Worm (Caenorhabditis elegans) whole organism, mixed stage, embryonic: Measurements from ENCODE around the gene pri-1.

ENCODE experiments used
- ces-1 ChIP-seq: fragments of 150-350 bp; optimal IDR thresholded peaks from 2 replicates; lab custom pipeline; 2014; ENCODE audit warnings: missing biosample characterization, missing genetic modification reagents, missing genetic modification characterization
- drap-1 ChIP-seq: fragments of 200-800 bp; sonication (Bioruptor generic); optimal IDR thresholded peaks from 3 replicates; lab custom pipeline; 2018; ENCODE audit warnings: mild to moderate bottlenecking, missing genetic modification characterization, missing compliant biosample characterization
- elt-1 ChIP-seq: sonication (generic microtip); optimal IDR thresholded peaks from 2 replicates; lab custom pipeline; 2017; ENCODE audit warnings: missing genetic modification characterization, mild to moderate bottlenecking, missing compliant biosample characterization, antibody characterized with exemption, moderate library complexity, borderline replicate concordance; ENCODE audit not compliant: insufficient read depth
- elt-3 ChIP-seq: fragments of 150-350 bp; optimal IDR thresholded peaks from 2 replicates; lab custom pipeline; 2014; ENCODE audit warnings: missing biosample characterization, missing genetic modification characterization
- flh-1 ChIP-seq: fragments of 200-800 bp; sonication (Bioruptor generic); optimal IDR thresholded peaks from 2 replicates; lab custom pipeline; 2018; ENCODE audit warnings: mild to moderate bottlenecking, missing genetic modification characterization, moderate library complexity, missing compliant biosample characterization
- mab-5 ChIP-seq: fragments of 150-350 bp; optimal IDR thresholded peaks from 2 replicates; lab custom pipeline; 2014; ENCODE audit warnings: missing biosample characterization, missing genetic modification characterization
- nhr-76 ChIP-seq: sonication (generic microtip); optimal IDR thresholded peaks from 2 replicates; lab custom pipeline; 2017; ENCODE audit warnings: missing biosample characterization, missing genetic modification characterization
- pha-4 ChIP-seq: fragments of 150-350 bp; optimal IDR thresholded peaks from 2 replicates; lab custom pipeline; 2018; ENCODE audit warnings: missing biosample characterization, missing genetic modification reagents, missing genetic modification characterization
- snpc-4 ChIP-seq: fragments of 150-350 bp; optimal IDR thresholded peaks from 2 replicates; lab custom pipeline; 2014; ENCODE audit warnings: missing biosample characterization, missing genetic modification characterization
- unc-39 ChIP-seq: fragments of 150-350 bp; optimal IDR thresholded peaks from 2 replicates; lab custom pipeline; 2014; ENCODE audit warnings: missing biosample characterization, missing genetic modification characterization
- unc-62 ChIP-seq: fragments of 150-350 bp; optimal IDR thresholded peaks from 2 replicates; lab custom pipeline; 2014; ENCODE audit warnings: missing biosample characterization, missing genetic modification reagents, missing genetic modification characterization
- ztf-11 ChIP-seq: fragments of 150-350 bp; optimal IDR thresholded peaks from 2 replicates; lab custom pipeline; 2014; ENCODE audit warnings: missing biosample characterization, missing genetic modification characterization

- TF ChIP-seq elt-3 (tag; lab: Kevin White, UChicago) (no peak), elt-1 (no peak), snpc-4 (no peak), flh-1 (GFP tag; lab: Kevin White, UChicago) (no peak), mab-5 (tag; lab: Kevin White, UChicago) (no peak), ztf-11 (tag; lab: Kevin White, UChicago) (no peak), ces-1 (GFP tag; lab: Kevin White, UChicago) (no peak), unc-62 (no peak), pha-4 (tag; lab: Kevin White, UChicago) (no peak), unc-39 (no peak), nhr-76 (tag; lab: Kevin White, UChicago) (no peak), drap-1 (GFP tag; lab: Kevin White, UChicago) (no peak)
These were observed 3.6 kb upstream of the pri-1 start for ce11 chrIII:9617599-9618262.
